Worm (Caenorhabditis elegans) whole organism, L4/young adult: ENCODE data around the gene dhhc-8.

Experiments used
- W03F9.2 ChIP-seq: fragments of 150-350 bp; optimal IDR thresholded peaks from 2 replicates; lab custom pipeline; 2014; ENCODE audit warnings: missing biosample characterization, missing genetic modification characterization
- dao-5 ChIP-seq: sonication (generic microtip); optimal IDR thresholded peaks from 2 replicates; lab custom pipeline; 2016; ENCODE audit warnings: missing genotype, missing genetic modification characterization, moderate library complexity, missing compliant biosample characterization

ce11 chrIII:13064213-13065184, 42.9 kb upstream of the dhhc-8 start:
- TF ChIP-seq W03F9.2 (tag; lab: Kevin White, UChicago) (no peak), dao-5 (tag; lab: Kevin White, UChicago) (no peak)
